Fruit fly (Drosophila melanogaster): Measurements from ENCODE around the gene Polr3H.

Polr3H gene

dm6 chr3L:11648410-11648809 lies at the start of gene Polr3H, which contains the start of gene RIOK1:
Polr3H (plus strand) TSS chr3L:11648756.
RIOK1 (minus strand) TSS chr3L:11648474.
- TF ChIP-seq ttk (optimal IDR thresholded peaks at IDR 0.05) (no peak), Sin3A (optimal IDR thresholded peaks at IDR 0.05) (no peak), h (optimal IDR thresholded peaks at IDR 0.05) (no peak), insv (optimal IDR thresholded peaks at IDR 0.05) (no peak), psq (optimal IDR thresholded peaks at IDR 0.05) (no peak), Myc (optimal IDR thresholded peaks at IDR 0.05) (no peak)

DNA sequence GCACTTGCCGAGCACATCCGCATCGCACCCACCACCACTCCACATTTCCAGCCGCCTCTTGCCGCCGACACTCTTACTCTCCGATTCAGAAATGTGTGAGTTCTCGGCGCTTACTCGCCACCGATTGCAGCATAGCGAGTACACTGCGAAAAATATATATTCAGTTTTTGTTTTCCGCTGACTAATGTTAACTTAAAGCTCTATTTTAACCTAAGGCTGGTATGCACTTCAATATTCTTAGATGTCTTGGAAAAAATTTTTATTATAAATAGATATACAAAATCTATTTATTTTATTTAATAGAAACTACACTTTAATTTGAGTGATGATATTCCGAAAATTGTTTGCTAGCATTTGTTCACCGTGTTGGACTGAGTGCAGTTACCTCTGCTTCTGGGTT lies 49.3 kb upstream of the Polr3H start:
- TF ChIP-seq ttk (optimal IDR thresholded peaks at IDR 0.05) (no peak), h (optimal IDR thresholded peaks at IDR 0.05) (no peak), psq (optimal IDR thresholded peaks at IDR 0.05) (no peak), insv (optimal IDR thresholded peaks at IDR 0.05) (no peak), Myc (optimal IDR thresholded peaks at IDR 0.05) (no peak), Sin3A (optimal IDR thresholded peaks at IDR 0.05) (no peak)

- TF ChIP-seq Sin3A (optimal IDR thresholded peaks at IDR 0.05) = no peak
- no peak for TF ChIP-seq ttk (optimal IDR thresholded peaks at IDR 0.05)
- TF ChIP-seq insv (optimal IDR thresholded peaks at IDR 0.05) = no peak
- TF ChIP-seq psq (optimal IDR thresholded peaks at IDR 0.05) = no peak
- no peak for TF ChIP-seq Myc (optimal IDR thresholded peaks at IDR 0.05)
- no peak for TF ChIP-seq h (optimal IDR thresholded peaks at IDR 0.05)
Measured at dm6 chr3L:11599965-11600420, 48.6 kb upstream of the Polr3H start, which contains the start of the genes CG14137 and CG46394. CG14137 (minus strand) TSS chr3L:11600065. CG46394 (plus strand) TSS chr3L:11600370.

- no peak for TF ChIP-seq ttk (optimal IDR thresholded peaks at IDR 0.05)
- no peak for TF ChIP-seq psq (optimal IDR thresholded peaks at IDR 0.05)
- no peak for TF ChIP-seq Sin3A (optimal IDR thresholded peaks at IDR 0.05)
- TF ChIP-seq Myc (optimal IDR thresholded peaks at IDR 0.05) = no peak
- TF ChIP-seq h (optimal IDR thresholded peaks at IDR 0.05) = no peak
- no peak for TF ChIP-seq insv (optimal IDR thresholded peaks at IDR 0.05)
Measured at dm6 chr3L:11601133-11601532, 47.4 kb upstream of the Polr3H start.

- TF ChIP-seq insv (optimal IDR thresholded peaks at IDR 0.05) (no peak), ttk (optimal IDR thresholded peaks at IDR 0.05) (no peak), h (optimal IDR thresholded peaks at IDR 0.05) (no peak), psq (optimal IDR thresholded peaks at IDR 0.05) (no peak), Myc (optimal IDR thresholded peaks at IDR 0.05) (no peak), Sin3A (optimal IDR thresholded peaks at IDR 0.05) (no peak)
Measured at dm6 chr3L:11602040-11602439, 46.5 kb upstream of the Polr3H start.

- no peak for TF ChIP-seq Sin3A (optimal IDR thresholded peaks at IDR 0.05)
- no peak for TF ChIP-seq ttk (optimal IDR thresholded peaks at IDR 0.05)
- no peak for TF ChIP-seq insv (optimal IDR thresholded peaks at IDR 0.05)
- TF ChIP-seq h (optimal IDR thresholded peaks at IDR 0.05) = no peak
- no peak for TF ChIP-seq Myc (optimal IDR thresholded peaks at IDR 0.05)
- TF ChIP-seq psq (optimal IDR thresholded peaks at IDR 0.05) = no peak
Measured at dm6 chr3L:11604227-11604626, 44.3 kb upstream of the Polr3H start.

dm6 chr3L:11609153-11609809 lies 39.3 kb upstream of the Polr3H start, which contains the start of gene Duba:
Duba (minus strand) TSS chr3L:11609465.
- TF ChIP-seq h (optimal IDR thresholded peaks at IDR 0.05) (no peak), psq (optimal IDR thresholded peaks at IDR 0.05) (no peak), insv (optimal IDR thresholded peaks at IDR 0.05) (no peak), Sin3A (optimal IDR thresholded peaks at IDR 0.05) (no peak), ttk (optimal IDR thresholded peaks at IDR 0.05) (no peak), Myc (optimal IDR thresholded peaks at IDR 0.05) (no peak)

dm6 chr3L:11609835-11610234 lies 38.7 kb upstream of the Polr3H start, which contains the start of gene CG42832:
CG42832 (plus strand) TSS chr3L:11610135.
- no peak for TF ChIP-seq Sin3A (optimal IDR thresholded peaks at IDR 0.05)
- no peak for TF ChIP-seq ttk (optimal IDR thresholded peaks at IDR 0.05)
- no peak for TF ChIP-seq h (optimal IDR thresholded peaks at IDR 0.05)
- no peak for TF ChIP-seq psq (optimal IDR thresholded peaks at IDR 0.05)
- no peak for TF ChIP-seq insv (optimal IDR thresholded peaks at IDR 0.05)
- TF ChIP-seq Myc (optimal IDR thresholded peaks at IDR 0.05) = no peak

DNA sequence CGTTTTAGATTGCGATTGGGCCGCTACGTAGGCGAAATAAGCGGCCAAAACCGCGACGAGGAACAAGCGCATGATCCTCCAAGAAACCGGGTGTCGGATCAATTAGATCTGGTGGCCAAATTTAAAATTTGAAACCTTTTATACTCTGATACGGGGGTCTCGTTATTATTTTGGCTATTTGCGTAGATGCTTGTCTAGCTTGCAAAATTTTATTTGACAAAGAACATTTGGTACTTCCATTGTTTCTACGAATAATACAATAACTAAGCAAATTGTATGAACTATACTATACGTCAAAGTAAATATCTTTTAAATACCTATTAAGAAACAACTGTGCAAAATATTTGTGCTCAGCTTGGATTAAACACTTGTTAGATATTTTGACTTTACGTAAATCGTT lies 28.6 kb upstream of the Polr3H start, which contains the start of gene Muc68Ca:
Gene Muc68Ca, minus strand, starts transcription at position 101 of the 400 bp plus-strand sequence.
- no peak for TF ChIP-seq insv (optimal IDR thresholded peaks at IDR 0.05)
- TF ChIP-seq Myc (optimal IDR thresholded peaks at IDR 0.05) = no peak
- TF ChIP-seq Sin3A (optimal IDR thresholded peaks at IDR 0.05) = no peak
- no peak for TF ChIP-seq h (optimal IDR thresholded peaks at IDR 0.05)
- no peak for TF ChIP-seq psq (optimal IDR thresholded peaks at IDR 0.05)
- no peak for TF ChIP-seq ttk (optimal IDR thresholded peaks at IDR 0.05)

DNA sequence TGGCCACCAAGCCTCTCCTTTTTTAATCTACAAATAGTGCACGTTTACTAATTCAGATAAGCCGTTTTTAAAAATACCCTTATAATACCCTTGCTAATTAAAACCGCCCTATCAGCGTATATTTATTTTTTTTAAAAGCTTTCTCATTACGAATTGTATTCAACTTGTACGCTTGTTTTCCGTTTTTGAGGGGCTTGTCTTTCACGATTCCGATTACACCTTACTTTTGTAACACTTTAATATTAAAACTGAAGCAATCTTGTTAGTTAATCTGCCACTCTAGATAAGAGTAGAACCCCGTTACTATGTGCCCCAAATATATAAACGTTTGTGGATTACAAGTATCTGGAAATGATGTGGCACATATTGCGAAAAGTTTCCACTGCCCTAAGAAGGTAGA lies 25.8 kb upstream of the Polr3H start:
- no peak for TF ChIP-seq ttk (optimal IDR thresholded peaks at IDR 0.05)
- no peak for TF ChIP-seq insv (optimal IDR thresholded peaks at IDR 0.05)
- TF ChIP-seq Sin3A (optimal IDR thresholded peaks at IDR 0.05) = no peak
- no peak for TF ChIP-seq h (optimal IDR thresholded peaks at IDR 0.05)
- no peak for TF ChIP-seq psq (optimal IDR thresholded peaks at IDR 0.05)
- TF ChIP-seq Myc (optimal IDR thresholded peaks at IDR 0.05) = no peak

dm6 chr3L:11623245-11623883 lies 25.2 kb upstream of the Polr3H start:
- TF ChIP-seq ttk (optimal IDR thresholded peaks at IDR 0.05) (no peak), Sin3A (optimal IDR thresholded peaks at IDR 0.05) (no peak), psq (optimal IDR thresholded peaks at IDR 0.05) (no peak), insv (optimal IDR thresholded peaks at IDR 0.05) (no peak), Myc (optimal IDR thresholded peaks at IDR 0.05) (no peak), h (optimal IDR thresholded peaks at IDR 0.05) (no peak)

DNA sequence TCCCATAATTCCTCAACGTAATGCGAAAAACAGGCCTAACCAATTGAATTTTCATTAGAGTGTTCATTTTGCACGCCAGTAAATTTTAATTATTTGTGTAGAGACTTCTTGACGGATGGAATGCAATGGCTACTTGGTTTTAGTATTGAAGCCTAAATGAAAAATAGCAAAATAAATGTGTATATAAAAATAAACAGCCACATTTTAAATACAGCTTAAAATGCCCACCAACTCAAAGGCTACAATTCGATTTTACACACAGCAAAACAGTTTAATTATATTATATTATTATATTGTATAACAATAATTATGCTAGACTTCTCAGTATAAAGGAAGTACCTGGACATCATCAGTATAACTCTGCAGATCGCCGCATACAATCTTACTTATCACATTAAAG lies 24.3 kb upstream of the Polr3H start, which contains the start of gene Akr1B:
Gene Akr1B, minus strand, starts transcription at position 101 of the 400 bp plus-strand sequence.
- TF ChIP-seq ttk (optimal IDR thresholded peaks at IDR 0.05) (no peak), insv (optimal IDR thresholded peaks at IDR 0.05) (no peak), Sin3A (optimal IDR thresholded peaks at IDR 0.05) (no peak), Myc (optimal IDR thresholded peaks at IDR 0.05) (no peak), psq (optimal IDR thresholded peaks at IDR 0.05) (no peak), h (optimal IDR thresholded peaks at IDR 0.05) (no peak)
